Fruit fly (Drosophila melanogaster) whole organism, prepupa: ENCODE results near the gene Arpc5.

Experiments used
- Blimp-1 ChIP-seq: fragments of 200-800 bp; sonication (Bioruptor generic); optimal IDR thresholded peaks from 3 replicates; lab custom pipeline; 2017; ENCODE audit warnings: missing biosample characterization, missing genetic modification characterization, mild to moderate bottlenecking, moderate library complexity, missing genetic modification reagents
- CG31627 ChIP-seq: fragments of 200-800 bp; sonication (Bioruptor generic); optimal IDR thresholded peaks from 3 replicates; lab custom pipeline; 2016; ENCODE audit warnings: missing biosample characterization, missing genetic modification characterization
- CG6854 ChIP-seq: fragments of 200-800 bp; sonication (Bioruptor generic); optimal IDR thresholded peaks from 2 replicates; lab custom pipeline; 2017; ENCODE audit warnings: missing biosample characterization, mild to moderate bottlenecking, missing genetic modification characterization
- CG8119 ChIP-seq: fragments of 200-800 bp; sonication (Bioruptor generic); IDR thresholded peaks from 3 replicates; pipeline ENCODE4 v1.3.6; 2022; ENCODE audit warnings: missing biosample characterization, missing genetic modification characterization
- Eip93F ChIP-seq: fragments of 200-800 bp; sonication (Bioruptor generic); optimal IDR thresholded peaks from 2 replicates; lab custom pipeline; 2016; ENCODE audit warnings: missing biosample characterization, mild to moderate bottlenecking, missing genetic modification characterization
- Hr38 ChIP-seq: sonication (Bioruptor generic); optimal IDR thresholded peaks from 2 replicates; lab custom pipeline; 2016; ENCODE audit warnings: missing biosample characterization, missing genetic modification characterization
- Lpt ChIP-seq: fragments of 200-800 bp; sonication (Bioruptor generic); optimal IDR thresholded peaks from 3 replicates; lab custom pipeline; 2016; ENCODE audit warnings: missing biosample characterization, missing genetic modification characterization
- Met ChIP-seq: fragments of 200-800 bp; sonication (Bioruptor generic); optimal IDR thresholded peaks from 3 replicates; lab custom pipeline; 2016; ENCODE audit warnings: missing biosample characterization, missing genetic modification characterization
- OdsH ChIP-seq: fragments of 200-800 bp; sonication (Bioruptor generic); optimal IDR thresholded peaks from 3 replicates; lab custom pipeline; 2016; ENCODE audit warnings: missing biosample characterization, missing genetic modification characterization
- acj6 ChIP-seq: fragments of 200-800 bp; sonication (Bioruptor generic); optimal IDR thresholded peaks from 3 replicates; lab custom pipeline; 2016; ENCODE audit warnings: missing biosample characterization, missing genetic modification characterization
- eg ChIP-seq: fragments of 200-800 bp; sonication (Bioruptor generic); IDR thresholded peaks from 3 replicates; pipeline ENCODE4 v1.3.6; 2022; ENCODE audit warnings: missing biosample characterization, missing genetic modification characterization
- lz ChIP-seq: fragments of 200-800 bp; sonication (Bioruptor generic); optimal IDR thresholded peaks from 3 replicates; lab custom pipeline; 2016; ENCODE audit warnings: missing biosample characterization, missing genetic modification characterization
- vri ChIP-seq: fragments of 200-800 bp; sonication (Bioruptor generic); optimal IDR thresholded peaks from 3 replicates; lab custom pipeline; 2016; ENCODE audit warnings: missing biosample characterization, mild to moderate bottlenecking, missing genetic modification characterization

DNA sequence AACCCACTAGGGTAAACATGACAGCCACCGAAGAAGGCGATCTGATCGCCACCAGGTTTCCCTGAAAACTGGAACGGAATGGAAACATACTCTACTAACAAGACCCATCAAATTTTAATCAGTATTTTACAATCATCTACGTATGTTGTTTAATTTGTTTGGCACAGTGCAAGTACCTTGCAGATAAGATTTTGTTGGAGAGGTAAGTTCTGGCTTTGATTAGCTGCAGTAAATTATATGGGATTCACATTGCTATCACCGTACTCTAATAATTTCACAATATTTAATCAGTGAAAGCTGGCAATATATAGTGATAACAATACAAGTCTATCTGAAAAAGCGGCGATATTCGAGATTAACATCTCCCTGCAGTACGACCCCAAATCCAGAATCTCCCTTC is 15.3 kb upstream of the Arpc5 start, which contains the start of gene Cyp309a1:
- TF ChIP-seq Lpt, result no peak
- TF ChIP-seq vri (GFP tag; lab: Kevin White, UChicago), result peak; percentile 25
- no peak for TF ChIP-seq eg
- no peak for TF ChIP-seq CG6854
- TF ChIP-seq OdsH, result no peak
- TF ChIP-seq Blimp-1 (GFP tag; lab: Kevin White, UChicago), result no peak
- no peak for TF ChIP-seq lz (GFP tag; lab: Kevin White, UChicago)
- no peak for TF ChIP-seq CG31627 (GFP tag; lab: Kevin White, UChicago)
- no peak for TF ChIP-seq acj6 (GFP tag; lab: Kevin White, UChicago)
- no peak for TF ChIP-seq CG8119 (GFP tag; lab: Robert Waterston, UW)
- no peak for TF ChIP-seq Hr38 (GFP tag; lab: Kevin White, UChicago)
- no peak for TF ChIP-seq Met
- no peak for TF ChIP-seq Eip93F (GFP tag; lab: Kevin White, UChicago)
